Fruit fly (Drosophila melanogaster) whole organism, embryonic: Measurements from ENCODE around the gene Tim17a2.
A peak's percentile ranks its signal among the peaks of the same experiment; 100 is the strongest.

Experiments
- Abd-B ChIP-seq: fragments of 200-800 bp; sonication (Bioruptor generic); optimal IDR thresholded peaks from 2 replicates; lab custom pipeline; 2018; ENCODE audit warnings: missing biosample characterization, mild to moderate bottlenecking, missing genetic modification characterization, moderate library complexity
- Adf1 ChIP-seq: fragments of 200-800 bp; sonication (Bioruptor generic); IDR thresholded peaks from 2 replicates; pipeline ENCODE4 v1.3.6; 2022; ENCODE audit warnings: missing biosample characterization, missing genetic modification characterization
- Atf3 ChIP-seq: fragments of 200-800 bp; sonication (Bioruptor generic); optimal IDR thresholded peaks from 3 replicates; lab custom pipeline; 2016; ENCODE audit warnings: missing biosample characterization, missing genetic modification characterization
- CG11695 ChIP-seq: fragments of 200-800 bp; sonication (Bioruptor generic); IDR thresholded peaks from 3 replicates; pipeline ENCODE4 v1.3.6; 2022; ENCODE audit warnings: missing biosample characterization, missing genetic modification characterization
- CG12071 ChIP-seq: fragments of 200-800 bp; sonication (Bioruptor generic); optimal IDR thresholded peaks from 3 replicates; lab custom pipeline; 2018; ENCODE audit warnings: missing biosample characterization, mild to moderate bottlenecking, missing genetic modification characterization
- CG12744 ChIP-seq: fragments of 200-800 bp; sonication (Bioruptor generic); optimal IDR thresholded peaks from 2 replicates; lab custom pipeline; 2016; ENCODE audit warnings: missing biosample characterization, missing genetic modification characterization
- CG12769 ChIP-seq: fragments of 200-800 bp; sonication (Bioruptor generic); optimal IDR thresholded peaks from 2 replicates; lab custom pipeline; 2019; ENCODE audit warnings: missing biosample characterization, mild to moderate bottlenecking, missing genetic modification characterization, moderate library complexity
- CG15601 ChIP-seq: fragments of 200-800 bp; sonication (Bioruptor generic); optimal IDR thresholded peaks from 3 replicates; lab custom pipeline; 2019; ENCODE audit warnings: missing biosample characterization, mild to moderate bottlenecking, missing genetic modification characterization, moderate library complexity
- CG16863 ChIP-seq: fragments of 200-800 bp; sonication (Bioruptor generic); optimal IDR thresholded peaks from 3 replicates; lab custom pipeline; 2016; ENCODE audit warnings: missing biosample characterization, missing genetic modification characterization
- CG17612 ChIP-seq: fragments of 200-800 bp; sonication (Bioruptor generic); IDR thresholded peaks from 2 replicates; pipeline ENCODE4 v1.3.6; 2022; ENCODE audit warnings: missing biosample characterization, missing genetic modification characterization
- CG17802 ChIP-seq: fragments of 200-800 bp; sonication (Bioruptor generic); optimal IDR thresholded peaks from 2 replicates; lab custom pipeline; 2018; ENCODE audit warnings: missing biosample characterization, mild to moderate bottlenecking, missing genetic modification characterization, moderate library complexity
- CG2712 ChIP-seq: fragments of 200-800 bp; optimal IDR thresholded peaks from 3 replicates; lab custom pipeline; 2019; ENCODE audit warnings: missing biosample characterization, mild to moderate bottlenecking, missing genetic modification characterization, moderate library complexity
- CG2875 ChIP-seq: fragments of 200-800 bp; sonication (Bioruptor generic); optimal IDR thresholded peaks from 2 replicates; lab custom pipeline; 2017; ENCODE audit warnings: missing biosample characterization, mild to moderate bottlenecking, missing genetic modification characterization, missing genetic modification reagents
- CG33213 ChIP-seq: fragments of 200-800 bp; sonication (Bioruptor generic); optimal IDR thresholded peaks from 3 replicates; lab custom pipeline; 2016; ENCODE audit warnings: missing biosample characterization, missing genetic modification characterization
- CG4820 ChIP-seq: fragments of 200-800 bp; sonication (Bioruptor generic); optimal IDR thresholded peaks from 3 replicates; lab custom pipeline; 2016; ENCODE audit warnings: missing biosample characterization, missing genetic modification characterization
- CG6683 ChIP-seq: fragments of 200-800 bp; sonication (Bioruptor generic); optimal IDR thresholded peaks from 2 replicates; lab custom pipeline; 2017; ENCODE audit warnings: missing biosample characterization, mild to moderate bottlenecking, missing genetic modification characterization, missing genetic modification reagents
- CG7357 ChIP-seq: fragments of 200-800 bp; sonication (Bioruptor generic); IDR thresholded peaks from 3 replicates; pipeline ENCODE4 v1.3.6; 2022; ENCODE audit warnings: missing biosample characterization, missing genetic modification characterization
- CG8290 ChIP-seq, 3 experiments: fragments of 200-800 bp; sonication (Bioruptor generic); optimal IDR thresholded peaks; 2 replicates each; lab custom pipeline; 2016 to 2019; ENCODE audit warnings: missing biosample characterization in 3 of 3, missing genetic modification characterization in 3 of 3, mild to moderate bottlenecking in 2 of 3, moderate library complexity in 1 of 3
- CkIIα-i1 ChIP-seq: fragments of 200-800 bp; sonication (Bioruptor generic); IDR thresholded peaks from 2 replicates; pipeline ENCODE4 v1.3.6; 2022; ENCODE audit warnings: missing biosample characterization, missing genetic modification characterization
- HmgD ChIP-seq: fragments of 200-800 bp; sonication (Bioruptor generic); optimal IDR thresholded peaks from 3 replicates; lab custom pipeline; 2016; ENCODE audit warnings: missing biosample characterization, missing genetic modification characterization
- Hr3 ChIP-seq: fragments of 200-800 bp; sonication (Bioruptor generic); optimal IDR thresholded peaks from 3 replicates; lab custom pipeline; 2016; ENCODE audit warnings: missing biosample characterization, missing genetic modification characterization
- Hr39 ChIP-seq: fragments of >200 bp; optimal IDR thresholded peaks from 2 replicates; lab custom pipeline; 2017
- Hr78 ChIP-seq, 2 experiments: fragments of 200-800 bp in 1 of 2; fragments of >200 bp in 1 of 2; sonication (Bioruptor generic) in 1 of 2; optimal IDR thresholded peaks; 2 replicates each; lab custom pipeline; 2017 to 2019; ENCODE audit warnings: missing biosample characterization in 2 of 2, missing genetic modification characterization in 2 of 2, mild to moderate bottlenecking in 1 of 2, moderate library complexity in 1 of 2
- Mrtf ChIP-seq: fragments of 200-800 bp; sonication (Bioruptor generic); IDR thresholded peaks from 3 replicates; pipeline ENCODE4 v1.3.6; 2022; ENCODE audit warnings: missing biosample characterization, missing genetic modification characterization
- Pdp1 ChIP-seq, 2 experiments: fragments of 200-800 bp; sonication (Bioruptor generic); optimal IDR thresholded peaks; 3 replicates each; lab custom pipeline; 2016; ENCODE audit warnings: missing biosample characterization in 2 of 2, missing genetic modification characterization in 2 of 2, mild to moderate bottlenecking in 1 of 2, moderate library complexity in 1 of 2
- Sin3A ChIP-seq: fragments of >200 bp; optimal IDR thresholded peaks from 2 replicates; lab custom pipeline; 2018
- Ssrp ChIP-seq: fragments of 200-800 bp; sonication (Bioruptor generic); optimal IDR thresholded peaks from 2 replicates; lab custom pipeline; 2018; ENCODE audit warnings: missing biosample characterization, mild to moderate bottlenecking, missing genetic modification characterization, moderate library complexity
- Trl ChIP-seq, 3 experiments: fragments of >200 bp in 2 of 3; fragments of 200-800 bp in 1 of 3; sonication (Bioruptor generic) in 1 of 3; optimal IDR thresholded peaks; 2 replicates in 1 of 3; 3 replicates in 2 of 3; lab custom pipeline; 2016 to 2017; ENCODE audit warnings: missing biosample characterization in 1 of 3, missing genetic modification characterization in 1 of 3
- ac ChIP-seq: fragments of 200-800 bp; sonication (Bioruptor generic); optimal IDR thresholded peaks from 3 replicates; lab custom pipeline; 2017; ENCODE audit warnings: missing biosample characterization, mild to moderate bottlenecking, missing genetic modification characterization
- amos ChIP-seq: fragments of 200-800 bp; sonication (Bioruptor generic); IDR thresholded peaks from 2 replicates; pipeline ENCODE4 v1.3.6; 2022; ENCODE audit warnings: missing biosample characterization, missing genetic modification characterization; ENCODE audit not compliant: partially characterized antibody
- ase ChIP-seq: fragments of 200-800 bp; sonication (Bioruptor generic); IDR thresholded peaks from 3 replicates; pipeline ENCODE4 v1.3.6; 2022; ENCODE audit warnings: missing biosample characterization, missing genetic modification characterization
- bbx ChIP-seq: fragments of 200-800 bp; sonication (Bioruptor generic); IDR thresholded peaks from 2 replicates; pipeline ENCODE4 v1.3.6; 2022; ENCODE audit warnings: missing biosample characterization, missing genetic modification characterization; ENCODE audit not compliant: partially characterized antibody
- cg ChIP-seq: fragments of 200-800 bp; sonication (Bioruptor generic); optimal IDR thresholded peaks from 3 replicates; lab custom pipeline; 2019; ENCODE audit warnings: missing biosample characterization, mild to moderate bottlenecking, missing genetic modification characterization, moderate library complexity
- crp ChIP-seq, 2 experiments: fragments of 200-800 bp; sonication (Bioruptor generic); optimal IDR thresholded peaks; 2 replicates in 1 of 2; 3 replicates in 1 of 2; lab custom pipeline; 2017; ENCODE audit warnings: missing biosample characterization in 2 of 2, missing genetic modification characterization in 2 of 2, mild to moderate bottlenecking in 1 of 2, moderate library complexity in 1 of 2
- grau ChIP-seq: fragments of 200-800 bp; optimal IDR thresholded peaks from 3 replicates; lab custom pipeline; 2019; ENCODE audit warnings: missing biosample characterization, mild to moderate bottlenecking, missing genetic modification characterization, moderate library complexity
- grn ChIP-seq: fragments of 200-800 bp; sonication (Bioruptor generic); optimal IDR thresholded peaks from 3 replicates; lab custom pipeline; 2017; ENCODE audit warnings: missing biosample characterization, missing genetic modification characterization
- her ChIP-seq: fragments of 200-800 bp; sonication (Bioruptor generic); optimal IDR thresholded peaks from 2 replicates; lab custom pipeline; 2016; ENCODE audit warnings: missing biosample characterization, missing genetic modification characterization
- pb ChIP-seq: fragments of 200-800 bp; sonication (Bioruptor generic); optimal IDR thresholded peaks from 3 replicates; lab custom pipeline; 2016; ENCODE audit warnings: missing biosample characterization, missing genetic modification characterization
- psq ChIP-seq: fragments of 200-800 bp; sonication (Bioruptor generic); optimal IDR thresholded peaks from 2 replicates; lab custom pipeline; 2017; ENCODE audit warnings: missing biosample characterization, missing genetic modification characterization
- pum ChIP-seq: fragments of 200-800 bp; sonication (Bioruptor generic); optimal IDR thresholded peaks from 2 replicates; lab custom pipeline; 2016; ENCODE audit warnings: missing biosample characterization, missing genetic modification characterization
- rib ChIP-seq: fragments of 200-800 bp; sonication (Bioruptor generic); IDR thresholded peaks from 2 replicates; pipeline ENCODE4 v1.3.6; 2022; ENCODE audit warnings: missing biosample characterization, missing genetic modification characterization
- tio ChIP-seq: fragments of 200-800 bp; sonication (Bioruptor generic); optimal IDR thresholded peaks from 2 replicates; lab custom pipeline; 2017; ENCODE audit warnings: missing biosample characterization, missing genetic modification characterization, inconsistent platforms
- tll ChIP-seq, 2 experiments: fragments of 200-800 bp in 1 of 2; fragments of >200 bp in 1 of 2; sonication (Bioruptor generic) in 1 of 2; optimal IDR thresholded peaks; 2 replicates each; lab custom pipeline; 2017 to 2019; ENCODE audit warnings: missing biosample characterization in 2 of 2, missing genetic modification characterization in 2 of 2, mild to moderate bottlenecking in 1 of 2, moderate library complexity in 1 of 2
- unc-4 ChIP-seq: fragments of 200-800 bp; sonication (Bioruptor generic); IDR thresholded peaks from 2 replicates; pipeline ENCODE4 v1.3.6; 2022; ENCODE audit warnings: missing biosample characterization, missing genetic modification characterization; ENCODE audit not compliant: partially characterized antibody
- wek ChIP-seq: fragments of 200-800 bp; sonication (Bioruptor generic); optimal IDR thresholded peaks from 3 replicates; lab custom pipeline; 2018; ENCODE audit warnings: missing biosample characterization, mild to moderate bottlenecking, missing genetic modification characterization, moderate library complexity
- zen ChIP-seq: fragments of 200-800 bp; sonication (Bioruptor generic); optimal IDR thresholded peaks from 3 replicates; lab custom pipeline; 2018; ENCODE audit warnings: missing biosample characterization, mild to moderate bottlenecking, missing genetic modification characterization, moderate library complexity

Tim17a2 gene

dm6 chr3R:5215334-5216307, 46.9 kb downstream of the Tim17a2 start (continued):
- TF ChIP-seq HmgD (GFP tag; lab: Kevin White, UChicago) (peak; percentile 98), Pdp1 (GFP tag; optimal IDR thresholded peaks at IDR 0.05; lab: Kevin White, UChicago) (peak; percentile 92 to 97), grn (GFP tag; lab: Kevin White, UChicago) (peak; percentile 100), Adf1 (no peak), her (GFP tag; lab: Kevin White, UChicago) (peak; percentile 96), CG2875 (GFP tag; lab: Kevin White, UChicago) (peak; percentile 100), CG33213 (GFP tag; lab: Kevin White, UChicago) (peak; percentile 99), CG17612 (GFP tag; lab: Robert Waterston, UW) (peak; percentile 87), wek (GFP tag; lab: Kevin White, UChicago) (peak; percentile 99), CG12744 (GFP tag; lab: Kevin White, UChicago) (peak; percentile 94), rib (GFP tag; lab: Robert Waterston, UW) (peak; percentile 84), CG12769 (tag; lab: Kevin White, UChicago) (peak; percentile 81), psq (GFP tag; lab: Kevin White, UChicago) (peak; percentile 97), Trl (optimal IDR thresholded peaks at IDR 0.05; lab: Kevin White, UChicago) (no peak), Trl (GFP tag; optimal IDR thresholded peaks at IDR 0.05; lab: Kevin White, UChicago) (peak; percentile 99), CG7357 (peak; percentile 70; the same call in 2 of the 3 replicates), Ssrp (tag; lab: Kevin White, UChicago) (peak; percentile 63), tio (GFP tag; lab: Kevin White, UChicago) (peak; percentile 98), CG15601 (peak; percentile 99), CG17802 (tag; lab: Kevin White, UChicago) (peak; percentile 91), Atf3 (GFP tag; lab: Kevin White, UChicago) (peak; percentile 99), CG8290 (GFP tag; optimal IDR thresholded peaks at IDR 0.05; lab: Kevin White, UChicago) (peak; percentile 100), CG8290 (tag; optimal IDR thresholded peaks at IDR 0.05; lab: Kevin White, UChicago) (peak; percentile 91 to 100), crp (GFP tag; optimal IDR thresholded peaks at IDR 0.05; lab: Kevin White, UChicago) (peak; percentile 25 to 74), ac (GFP tag; lab: Kevin White, UChicago) (peak; percentile 100), Hr78 (GFP tag; optimal IDR thresholded peaks at IDR 0.05; lab: Kevin White, UChicago) (peak in 1 of 2 experiments; percentile 93), unc-4 (GFP tag; lab: Robert Waterston, UW) (no peak; the same call in 1 of the 2 replicates), cg (peak; percentile 56), Hr39 (lab: Kevin White, UChicago) (no peak), Sin3A (lab: Kevin White, UChicago) (no peak), Hr3 (peak; percentile 94), Abd-B (GFP tag; lab: Kevin White, UChicago) (peak; percentile 33), bbx (GFP tag; lab: Robert Waterston, UW) (no peak), CkIIα-i1 (GFP tag; lab: Robert Waterston, UW) (no peak), pum (GFP tag; lab: Kevin White, UChicago) (peak; percentile 97), CG6683 (GFP tag; lab: Kevin White, UChicago) (peak; percentile 95), ase (GFP tag; lab: Robert Waterston, UW) (peak; percentile 93), grau (peak; percentile 89), amos (GFP tag; lab: Robert Waterston, UW) (no peak), CG12071 (GFP tag; lab: Kevin White, UChicago) (peak; percentile 98), CG2712 (tag; lab: Kevin White, UChicago) (peak; percentile 95), tll (GFP tag; optimal IDR thresholded peaks at IDR 0.05; lab: Kevin White, UChicago) (peak in 1 of 2 experiments; percentile 86), CG16863 (peak; percentile 99), CG4820 (GFP tag; lab: Kevin White, UChicago) (peak; percentile 96), CG11695 (GFP tag; lab: Robert Waterston, UW) (peak; percentile 91), pb (GFP tag; lab: Kevin White, UChicago) (peak; percentile 98), Mrtf (GFP tag; lab: Robert Waterston, UW) (peak; percentile 86), zen (tag; lab: Kevin White, UChicago) (peak; percentile 89)
